Fruit fly (Drosophila melanogaster) whole organism, embryonic: ENCODE measurements around the gene Vajk2.

Experiments used
- ATbp ChIP-seq: fragments of 200-800 bp; sonication (Bioruptor generic); optimal IDR thresholded peaks from 2 replicates; lab custom pipeline; 2017; ENCODE audit warnings: missing biosample characterization, mild to moderate bottlenecking, missing genetic modification characterization, missing genetic modification reagents
- CG10267 ChIP-seq: fragments of 200-800 bp; sonication (Bioruptor generic); optimal IDR thresholded peaks from 2 replicates; lab custom pipeline; 2018; ENCODE audit warnings: missing biosample characterization, mild to moderate bottlenecking, missing genetic modification characterization, moderate library complexity
- CG10959 ChIP-seq: fragments of 200-800 bp; sonication (Bioruptor generic); IDR thresholded peaks from 2 replicates; pipeline ENCODE4 v1.3.6; 2022; ENCODE audit warnings: missing biosample characterization, missing genetic modification characterization
- CG11696 ChIP-seq: fragments of 200-800 bp; sonication (Bioruptor generic); IDR thresholded peaks from 2 replicates; pipeline ENCODE4 v1.3.6; 2022; ENCODE audit warnings: missing biosample characterization, missing genetic modification characterization
- CG13624 ChIP-seq: fragments of 200-800 bp; sonication (Bioruptor generic); optimal IDR thresholded peaks from 2 replicates; lab custom pipeline; 2016; ENCODE audit warnings: missing biosample characterization, missing genetic modification characterization
- CG14014 ChIP-seq: fragments of 200-800 bp; sonication (Bioruptor generic); IDR thresholded peaks from 2 replicates; pipeline ENCODE4 v1.3.6; 2022; ENCODE audit warnings: missing biosample characterization, missing genetic modification characterization
- CG14441 ChIP-seq: fragments of 200-800 bp; sonication (Bioruptor generic); IDR thresholded peaks from 2 replicates; pipeline ENCODE4 v1.3.6; 2022; ENCODE audit warnings: missing biosample characterization, missing genetic modification characterization
- CG14710 ChIP-seq: fragments of 200-800 bp; sonication (Bioruptor generic); optimal IDR thresholded peaks from 3 replicates; lab custom pipeline; 2019; ENCODE audit warnings: missing biosample characterization, mild to moderate bottlenecking, missing genetic modification characterization, moderate library complexity
- CG1603 ChIP-seq: fragments of 200-800 bp; sonication (Bioruptor generic); optimal IDR thresholded peaks from 2 replicates; lab custom pipeline; 2019; ENCODE audit warnings: missing biosample characterization, mild to moderate bottlenecking, missing genetic modification characterization, moderate library complexity
- CG1647 ChIP-seq: fragments of 200-800 bp; sonication (Bioruptor generic); optimal IDR thresholded peaks from 3 replicates; lab custom pipeline; 2016; ENCODE audit warnings: missing biosample characterization, missing genetic modification characterization
- CG2116 ChIP-seq: fragments of 200-800 bp; sonication (Bioruptor generic); optimal IDR thresholded peaks from 3 replicates; lab custom pipeline; 2018; ENCODE audit warnings: missing biosample characterization, mild to moderate bottlenecking, missing genetic modification characterization
- CG31388 ChIP-seq: fragments of 200-800 bp; sonication (Bioruptor generic); optimal IDR thresholded peaks from 2 replicates; lab custom pipeline; 2016; ENCODE audit warnings: missing biosample characterization, missing genetic modification characterization
- CG5953 ChIP-seq: fragments of 200-800 bp; sonication (Bioruptor generic); IDR thresholded peaks from 2 replicates; pipeline ENCODE4 v1.3.6; 2022; ENCODE audit warnings: missing biosample characterization, missing genetic modification characterization
- CG6813 ChIP-seq: fragments of 200-800 bp; sonication (Bioruptor generic); optimal IDR thresholded peaks from 2 replicates; lab custom pipeline; 2017; ENCODE audit warnings: missing biosample characterization, missing genetic modification characterization, mild to moderate bottlenecking, moderate library complexity, missing genetic modification reagents
- CG7271 ChIP-seq: fragments of 200-800 bp; sonication (Bioruptor generic); optimal IDR thresholded peaks from 2 replicates; lab custom pipeline; 2018; ENCODE audit warnings: missing biosample characterization, mild to moderate bottlenecking, missing genetic modification characterization, moderate library complexity
- CG8359 ChIP-seq: fragments of 200-800 bp; sonication (Bioruptor generic); optimal IDR thresholded peaks from 2 replicates; lab custom pipeline; 2017; ENCODE audit warnings: missing biosample characterization, mild to moderate bottlenecking, missing genetic modification characterization, borderline replicate concordance
- CG8478 ChIP-seq: fragments of >200 bp; optimal IDR thresholded peaks from 2 replicates; lab custom pipeline; 2018
- CG9609 ChIP-seq: fragments of 200-800 bp; sonication (Bioruptor generic); optimal IDR thresholded peaks from 3 replicates; lab custom pipeline; 2016; ENCODE audit warnings: missing biosample characterization, missing genetic modification characterization
- Dref ChIP-seq: fragments of 200-800 bp; sonication (Bioruptor generic); IDR thresholded peaks from 2 replicates; pipeline ENCODE4 v1.3.6; 2022; ENCODE audit warnings: missing biosample characterization, missing genetic modification characterization
- E2f2 ChIP-seq: fragments of 200-800 bp; sonication (Bioruptor generic); IDR thresholded peaks from 2 replicates; pipeline ENCODE4 v1.3.6; 2022; ENCODE audit warnings: missing biosample characterization, missing genetic modification characterization
- Hsf ChIP-seq: fragments of 200-800 bp; sonication (Bioruptor generic); optimal IDR thresholded peaks from 3 replicates; lab custom pipeline; 2016; ENCODE audit warnings: missing biosample characterization, missing genetic modification characterization
- Myb ChIP-seq: fragments of 200-800 bp; sonication (Bioruptor generic); optimal IDR thresholded peaks from 2 replicates; lab custom pipeline; 2016; ENCODE audit warnings: missing biosample characterization, missing genetic modification characterization
- Oaz ChIP-seq: fragments of 200-800 bp; sonication (Bioruptor generic); IDR thresholded peaks from 2 replicates; pipeline ENCODE4 v1.3.6; 2022; ENCODE audit warnings: missing biosample characterization, missing genetic modification characterization
- PHDP ChIP-seq: fragments of 200-800 bp; sonication (Bioruptor generic); optimal IDR thresholded peaks from 3 replicates; lab custom pipeline; 2018; ENCODE audit warnings: missing biosample characterization, mild to moderate bottlenecking, missing genetic modification characterization, moderate library complexity
- Ptx1 ChIP-seq: fragments of 200-800 bp; sonication (Bioruptor generic); IDR thresholded peaks from 2 replicates; pipeline ENCODE4 v1.3.6; 2022; ENCODE audit warnings: missing biosample characterization, missing genetic modification characterization
- ara ChIP-seq: fragments of 200-800 bp; sonication (Bioruptor generic); IDR thresholded peaks from 2 replicates; pipeline ENCODE4 v1.3.6; 2022; ENCODE audit warnings: missing biosample characterization, missing genetic modification characterization
- ato ChIP-seq: fragments of 200-800 bp; sonication (Bioruptor generic); IDR thresholded peaks from 2 replicates; pipeline ENCODE4 v1.3.6; 2022; ENCODE audit warnings: missing biosample characterization, missing genetic modification characterization; ENCODE audit not compliant: partially characterized antibody
- bowl ChIP-seq: fragments of 200-800 bp; sonication (Bioruptor generic); IDR thresholded peaks from 2 replicates; pipeline ENCODE4 v1.3.6; 2022; ENCODE audit warnings: missing biosample characterization, missing genetic modification characterization
- bsh ChIP-seq, 2 experiments: fragments of 200-800 bp; sonication (Bioruptor generic); optimal IDR thresholded peaks; 2 replicates each; lab custom pipeline; 2017 to 2018; ENCODE audit warnings: mild to moderate bottlenecking in 2 of 2, missing biosample characterization in 2 of 2, missing genetic modification characterization in 2 of 2, moderate library complexity in 1 of 2
- dati ChIP-seq: fragments of 200-800 bp; sonication (Bioruptor generic); IDR thresholded peaks from 2 replicates; pipeline ENCODE4 v1.3.6; 2022; ENCODE audit warnings: missing biosample characterization, missing genetic modification characterization
- dpn ChIP-seq, 2 experiments: fragments of 200-800 bp; sonication (Bioruptor generic); optimal IDR thresholded peaks; 3 replicates each; lab custom pipeline; 2016; ENCODE audit warnings: missing biosample characterization in 2 of 2, missing genetic modification characterization in 2 of 2
- eve ChIP-seq, 2 experiments: fragments of >200 bp; optimal IDR thresholded peaks; 2 replicates each; lab custom pipeline; 2017; ENCODE audit warnings: missing biosample characterization in 2 of 2, missing genetic modification characterization in 2 of 2
- exex ChIP-seq: fragments of 200-800 bp; sonication (Bioruptor generic); optimal IDR thresholded peaks from 4 replicates; lab custom pipeline; 2018; ENCODE audit warnings: missing biosample characterization, mild to moderate bottlenecking, missing genetic modification characterization, moderate library complexity
- gsb-n ChIP-seq: fragments of 200-800 bp; sonication (Bioruptor generic); optimal IDR thresholded peaks from 3 replicates; lab custom pipeline; 2018; ENCODE audit warnings: missing biosample characterization, mild to moderate bottlenecking, missing genetic modification characterization
- gt ChIP-seq: fragments of 200-800 bp; sonication (Bioruptor generic); IDR thresholded peaks from 2 replicates; pipeline ENCODE4 v1.3.6; 2022; ENCODE audit warnings: missing biosample characterization, missing genetic modification characterization
- hbn ChIP-seq: fragments of 200-800 bp; sonication (Bioruptor generic); IDR thresholded peaks from 2 replicates; pipeline ENCODE4 v1.3.6; 2022; ENCODE audit warnings: missing biosample characterization, missing genetic modification characterization; ENCODE audit not compliant: partially characterized antibody
- jumu ChIP-seq: fragments of 200-800 bp; sonication (Bioruptor generic); optimal IDR thresholded peaks from 3 replicates; lab custom pipeline; 2016; ENCODE audit warnings: missing biosample characterization, missing genetic modification characterization
- lab ChIP-seq: fragments of 200-800 bp; sonication (Bioruptor generic); optimal IDR thresholded peaks from 3 replicates; lab custom pipeline; 2017; ENCODE audit warnings: missing biosample characterization, missing genetic modification characterization, mild to moderate bottlenecking, moderate library complexity, missing genetic modification reagents
- onecut ChIP-seq: fragments of 200-800 bp; sonication (Bioruptor generic); IDR thresholded peaks from 2 replicates; pipeline ENCODE4 v1.3.6; 2022; ENCODE audit warnings: missing biosample characterization, missing genetic modification characterization
- phol ChIP-seq: fragments of 200-800 bp; sonication (Bioruptor generic); optimal IDR thresholded peaks from 3 replicates; lab custom pipeline; 2018; ENCODE audit warnings: missing biosample characterization, mild to moderate bottlenecking, missing genetic modification characterization, moderate library complexity
- pnt ChIP-seq: fragments of 200-800 bp; sonication (Bioruptor generic); optimal IDR thresholded peaks from 3 replicates; lab custom pipeline; 2016; ENCODE audit warnings: missing biosample characterization, missing genetic modification characterization
- prd ChIP-seq, 3 experiments: fragments of >200 bp in 2 of 3; fragments of 200-800 bp in 1 of 3; sonication (Bioruptor generic) in 1 of 3; optimal IDR thresholded peaks in 2 of 3; IDR thresholded peaks in 1 of 3; 2 replicates in 2 of 3; 3 replicates in 1 of 3; pipeline versions ENCODE4 v1.3.6 to Lab custom; 2017 to 2022; ENCODE audit warnings: missing biosample characterization in 1 of 3, missing genetic modification characterization in 1 of 3
- pros ChIP-seq: fragments of 200-800 bp; sonication (Bioruptor generic); optimal IDR thresholded peaks from 3 replicates; lab custom pipeline; 2019; ENCODE audit warnings: missing biosample characterization, mild to moderate bottlenecking, missing genetic modification characterization, moderate library complexity
- sc ChIP-seq, 3 experiments: fragments of >200 bp in 2 of 3; fragments of 200-800 bp in 1 of 3; sonication (Bioruptor generic) in 1 of 3; optimal IDR thresholded peaks; 2 replicates in 2 of 3; 3 replicates in 1 of 3; lab custom pipeline; 2017; ENCODE audit warnings: mild to moderate bottlenecking in 1 of 3, missing biosample characterization in 1 of 3, missing genetic modification characterization in 1 of 3, missing genetic modification reagents in 1 of 3
- slp2 ChIP-seq: fragments of 200-800 bp; sonication (Bioruptor generic); optimal IDR thresholded peaks from 2 replicates; lab custom pipeline; 2016; ENCODE audit warnings: missing biosample characterization, missing genetic modification characterization
- so ChIP-seq: fragments of 200-800 bp; sonication (Bioruptor generic); IDR thresholded peaks from 3 replicates; pipeline ENCODE4 v1.3.6; 2022; ENCODE audit warnings: missing biosample characterization, missing genetic modification characterization
- tgo ChIP-seq: fragments of 200-800 bp; sonication (Bioruptor generic); IDR thresholded peaks from 3 replicates; pipeline ENCODE4 v1.3.6; 2022; ENCODE audit warnings: missing biosample characterization, missing genetic modification characterization
- usp ChIP-seq: fragments of >200 bp; optimal IDR thresholded peaks from 2 replicates; lab custom pipeline; 2017; ENCODE audit warnings: missing biosample characterization, missing genetic modification characterization
- zf30C ChIP-seq: fragments of 200-800 bp; sonication (Bioruptor generic); optimal IDR thresholded peaks from 3 replicates; lab custom pipeline; 2018; ENCODE audit warnings: missing biosample characterization, mild to moderate bottlenecking, missing genetic modification characterization

Vajk2 gene

dm6 chr2L:13904331-13904911, 30.1 kb downstream of the Vajk2 start, which contains the start of gene Smg5 (continued):
- TF ChIP-seq prd (optimal IDR thresholded peaks at IDR 0.05; lab: Kevin White, UChicago) (no peak), prd (GFP tag; IDR thresholded peaks at IDR 0.05; lab: Robert Waterston, UW) (peak; percentile 98), hbn (GFP tag; lab: Robert Waterston, UW) (peak; percentile 80), CG8359 (no peak), so (GFP tag; lab: Robert Waterston, UW) (peak; percentile 91; the same call in 2 of the 3 replicates), CG13624 (GFP tag; lab: Kevin White, UChicago) (peak; percentile 96), CG2116 (GFP tag; lab: Kevin White, UChicago) (peak; percentile 90), ara (GFP tag; lab: Robert Waterston, UW) (peak; percentile 96), CG1603 (tag; lab: Kevin White, UChicago) (peak; percentile 99), dpn (GFP tag; optimal IDR thresholded peaks at IDR 0.05; lab: Kevin White, UChicago) (peak; percentile 91 to 97), PHDP (tag; lab: Kevin White, UChicago) (peak; percentile 96), E2f2 (GFP tag; lab: Robert Waterston, UW) (peak; percentile 98), bsh (GFP tag; optimal IDR thresholded peaks at IDR 0.05; lab: Kevin White, UChicago) (peak in 1 of 2 experiments; percentile 91), gt (GFP tag; lab: Robert Waterston, UW) (peak; percentile 92), lab (GFP tag; lab: Kevin White, UChicago) (peak; percentile 78), pros (GFP tag; lab: Kevin White, UChicago) (no peak), slp2 (GFP tag; lab: Kevin White, UChicago) (peak; percentile 97), Dref (peak; percentile 83), exex (tag; lab: Kevin White, UChicago) (peak; percentile 7), tgo (GFP tag; lab: Robert Waterston, UW) (peak; percentile 96), bowl (GFP tag; lab: Robert Waterston, UW) (peak; percentile 82), CG14710 (tag; lab: Kevin White, UChicago) (peak; percentile 93), phol (tag; lab: Kevin White, UChicago) (peak; percentile 100), CG14441 (GFP tag; lab: Robert Waterston, UW) (peak; percentile 95), CG5953 (GFP tag; lab: Robert Waterston, UW) (peak; percentile 94), gsb-n (no peak), ATbp (peak; percentile 33), CG10959 (GFP tag; lab: Robert Waterston, UW) (peak; percentile 97), pnt (GFP tag; lab: Kevin White, UChicago) (peak; percentile 92), CG10267 (tag; lab: Kevin White, UChicago) (peak; percentile 98), ato (GFP tag; lab: Robert Waterston, UW) (peak; percentile 96), onecut (GFP tag; lab: Robert Waterston, UW) (peak; percentile 95), zf30C (peak; percentile 12), CG6813 (GFP tag; lab: Kevin White, UChicago) (no peak), Oaz (GFP tag; lab: Robert Waterston, UW) (peak; percentile 97), Myb (GFP tag; lab: Kevin White, UChicago) (peak; percentile 90), CG9609 (GFP tag; lab: Kevin White, UChicago) (peak; percentile 98), jumu (GFP tag; lab: Kevin White, UChicago) (peak; percentile 92), Ptx1 (GFP tag; lab: Robert Waterston, UW) (peak; percentile 97), CG1647 (GFP tag; lab: Kevin White, UChicago) (peak; percentile 96), dati (peak; percentile 58; the same call in 1 of the 2 replicates), sc (optimal IDR thresholded peaks at IDR 0.05; lab: Kevin White, UChicago) (no peak), sc (GFP tag; optimal IDR thresholded peaks at IDR 0.05; lab: Kevin White, UChicago) (peak; percentile 22), CG11696 (GFP tag; lab: Robert Waterston, UW) (no peak), CG14014 (GFP tag; lab: Robert Waterston, UW) (peak; percentile 91), CG31388 (peak; percentile 41), CG7271 (tag; lab: Kevin White, UChicago) (peak; percentile 78), usp (GFP tag; lab: Kevin White, UChicago) (no peak), Hsf (GFP tag; lab: Kevin White, UChicago) (peak; percentile 98), CG8478 (lab: Kevin White, UChicago) (no peak), eve (GFP tag; optimal IDR thresholded peaks at IDR 0.05; lab: Kevin White, UChicago) (peak in 1 of 2 experiments; percentile 34)
